Fruit fly (Drosophila melanogaster): ENCODE results near the gene Hmu.

Gene Hmu

DNA sequence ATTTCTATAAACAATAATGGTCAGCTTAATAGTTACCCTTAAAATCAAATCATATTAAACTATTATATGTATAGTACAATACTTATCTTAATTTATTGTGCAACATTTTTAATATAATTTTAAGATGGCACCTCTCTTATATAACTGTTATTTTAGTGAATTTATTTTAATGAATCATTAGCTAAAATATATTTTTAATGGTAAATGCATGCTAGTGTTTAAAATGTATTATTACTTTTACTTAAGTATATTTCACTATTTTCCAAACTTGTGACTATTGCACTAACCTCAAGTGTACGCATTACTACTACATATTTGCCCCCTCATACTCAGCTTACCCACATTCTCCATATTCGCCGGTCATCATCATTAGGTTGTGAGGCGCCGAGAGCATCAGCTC lies 42.3 kb upstream of the Hmu start (continued):
- TF ChIP-seq sug (tag; optimal IDR thresholded peaks at IDR 0.05) (peak; percentile 77), gce (GFP tag; IDR thresholded peaks at IDR 0.05) (peak; percentile 33; the same call in 1 of the 3 replicates), CG3065 (GFP tag; optimal IDR thresholded peaks at IDR 0.05) (peak; percentile 12), CG7271 (tag; optimal IDR thresholded peaks at IDR 0.05) (peak; percentile 24), chinmo (GFP tag; IDR thresholded peaks at IDR 0.05; ENCODE audit: partially characterized antibody) (no peak), Neu2 (GFP tag; optimal IDR thresholded peaks at IDR 0.05; ENCODE audit: borderline replicate concordance) (no peak), Mad (GFP tag; optimal IDR thresholded peaks at IDR 0.05) (no peak), ken (GFP tag; IDR thresholded peaks at IDR 0.05) (no peak), lola (GFP tag; optimal IDR thresholded peaks at IDR 0.05) (peak in 1 of 3 experiments; percentile 90), Eip74EF (GFP tag; optimal IDR thresholded peaks at IDR 0.05) (peak in 1 of 2 experiments; percentile 84), Jarid2 (GFP tag; optimal IDR thresholded peaks at IDR 0.05) (peak; percentile 30), ci (GFP tag; IDR thresholded peaks at IDR 0.05) (peak; percentile 59; the same call in 2 of the 3 replicates), knrl (GFP tag; IDR thresholded peaks at IDR 0.05; ENCODE audit: partially characterized antibody) (no peak), tin (GFP tag; optimal IDR thresholded peaks at IDR 0.05) (peak; percentile 61), gem (tag; optimal IDR thresholded peaks at IDR 0.05) (peak; percentile 93), Fer1 (GFP tag; optimal IDR thresholded peaks at IDR 0.05) (peak; percentile 81), CG3163 (GFP tag; optimal IDR thresholded peaks at IDR 0.05) (no peak), E2f1 (GFP tag; IDR thresholded peaks at IDR 0.05) (peak; percentile 57; the same call in 1 of the 2 replicates), ato (GFP tag; IDR thresholded peaks at IDR 0.05; ENCODE audit: partially characterized antibody) (no peak), zf30C (GFP tag; optimal IDR thresholded peaks at IDR 0.05) (no peak), ase (GFP tag; IDR thresholded peaks at IDR 0.05) (peak; percentile 51; the same call in 2 of the 3 replicates), Ptx1 (GFP tag; IDR thresholded peaks at IDR 0.05) (peak; percentile 69), sisA (GFP tag; IDR thresholded peaks at IDR 0.05) (peak; percentile 40; the same call in 1 of the 2 replicates), eve (GFP tag; optimal IDR thresholded peaks at IDR 0.05) (no peak), CG32767 (GFP tag; IDR thresholded peaks at IDR 0.05) (peak; percentile 57; the same call in 1 of the 2 replicates), toy (GFP tag; IDR thresholded peaks at IDR 0.05) (no peak), CG1832 (GFP tag; optimal IDR thresholded peaks at IDR 0.05) (no peak), sob (GFP tag; IDR thresholded peaks at IDR 0.05) (peak; percentile 36; the same call in 1 of the 2 replicates), CG9215 (GFP tag; IDR thresholded peaks at IDR 0.05) (0 out of 2 replicates have a peak, but pooled peaks have one; percentile 19), CG6654 (GFP tag; optimal IDR thresholded peaks at IDR 0.05) (peak; percentile 38), CG32772 (GFP tag; IDR thresholded peaks at IDR 0.05) (peak; percentile 58; the same call in 1 of the 2 replicates), CG7963 (GFP tag; IDR thresholded peaks at IDR 0.05; ENCODE audit: partially characterized antibody) (no peak), CG18262 (tag; optimal IDR thresholded peaks at IDR 0.05) (peak; percentile 95), stc (GFP tag; IDR thresholded peaks at IDR 0.05) (peak; percentile 80), CG13123 (GFP tag; optimal IDR thresholded peaks at IDR 0.05) (peak; percentile 41), CG16779 (GFP tag; IDR thresholded peaks at IDR 0.05) (no peak), CG1529 (GFP tag; optimal IDR thresholded peaks at IDR 0.05) (peak; percentile 60), oc (tag; optimal IDR thresholded peaks at IDR 0.05) (peak; percentile 68), dpn (GFP tag; optimal IDR thresholded peaks at IDR 0.05) (peak in 1 of 2 experiments; percentile 67), CG6765 (GFP tag; optimal IDR thresholded peaks at IDR 0.05) (peak; percentile 55), scrt (GFP tag; optimal IDR thresholded peaks at IDR 0.05) (peak; percentile 64), grau (tag; optimal IDR thresholded peaks at IDR 0.05) (peak; percentile 91), CG18011 (GFP tag; optimal IDR thresholded peaks at IDR 0.05) (no peak), tup (GFP tag; optimal IDR thresholded peaks at IDR 0.05) (no peak), tgo (GFP tag; IDR thresholded peaks at IDR 0.05) (peak; percentile 65; the same call in 2 of the 3 replicates), CG9817 (tag; optimal IDR thresholded peaks at IDR 0.05) (peak; percentile 48), pan (optimal IDR thresholded peaks at IDR 0.05) (no peak), pan (GFP tag; optimal IDR thresholded peaks at IDR 0.05 in 1 of 2, IDR thresholded peaks at IDR 0.05 in 1 of 2) (peak in 1 of 2 experiments; percentile 81), Dll (GFP tag; IDR thresholded peaks at IDR 0.05; ENCODE audit: partially characterized antibody) (no peak)

All from whole organism, embryonic.